Fruit fly (Drosophila melanogaster): ENCODE results near the gene Hmgcr.
A peak's percentile ranks its signal among the peaks of the same experiment; 100 is the strongest.

Hmgcr gene

DNA sequence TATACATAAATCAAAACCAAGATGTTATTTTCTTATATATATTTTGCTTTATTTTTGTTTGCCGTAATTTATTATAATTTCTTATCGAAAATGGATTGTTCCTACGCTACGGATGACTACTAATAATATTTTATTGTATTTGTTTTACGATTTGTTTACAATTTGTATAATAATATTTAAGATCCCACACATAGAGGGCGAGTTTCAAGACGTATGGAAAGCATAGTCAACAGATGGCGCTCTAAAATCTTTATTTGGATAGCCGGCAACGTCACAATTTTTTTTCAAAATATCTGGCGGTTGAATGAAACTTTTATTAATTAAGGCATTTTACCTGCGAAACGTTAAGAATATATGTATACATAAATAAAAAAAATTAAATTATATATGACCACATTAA is 11.2 kb upstream of the Hmgcr start (continued):
- no peak for TF ChIP-seq CG2875 (GFP tag; optimal IDR thresholded peaks at IDR 0.05)
- TF ChIP-seq disco-r (GFP tag; optimal IDR thresholded peaks at IDR 0.05): no peak
- TF ChIP-seq pnt (GFP tag; optimal IDR thresholded peaks at IDR 0.05): no peak
- TF ChIP-seq Blimp-1 (GFP tag; optimal IDR thresholded peaks at IDR 0.05): no peak
- no peak for TF ChIP-seq CG32532 (GFP tag; IDR thresholded peaks at IDR 0.05)
- no peak for TF ChIP-seq Dfd (GFP tag; optimal IDR thresholded peaks at IDR 0.05)
- no peak for TF ChIP-seq fd96Cb (tag; optimal IDR thresholded peaks at IDR 0.05)
- peak; percentile 53 for TF ChIP-seq CG2712 (tag; optimal IDR thresholded peaks at IDR 0.05)
- TF ChIP-seq CG42726 (GFP tag; IDR thresholded peaks at IDR 0.05; ENCODE audit: partially characterized antibody): no peak
- no peak for TF ChIP-seq jumu (GFP tag; optimal IDR thresholded peaks at IDR 0.05)
- TF ChIP-seq vfl (GFP tag; optimal IDR thresholded peaks at IDR 0.05): no peak
- TF ChIP-seq Aef1 (GFP tag; IDR thresholded peaks at IDR 0.05): no peak
- peak; percentile 62 for TF ChIP-seq Rfx (GFP tag; IDR thresholded peaks at IDR 0.05)
- no peak for TF ChIP-seq zen2 (GFP tag; IDR thresholded peaks at IDR 0.05; ENCODE audit: partially characterized antibody)
- peak; percentile 63 for TF ChIP-seq abd-A (tag; optimal IDR thresholded peaks at IDR 0.05)
- no peak for TF ChIP-seq Adf1 (GFP tag; IDR thresholded peaks at IDR 0.05)
- TF ChIP-seq CG31441 (GFP tag; IDR thresholded peaks at IDR 0.05): 0 out of 2 replicates have a peak, but pooled peaks have one; percentile 13
- TF ChIP-seq gro (GFP tag; optimal IDR thresholded peaks at IDR 0.05): no peak
- no peak for TF ChIP-seq Eip74EF (GFP tag; optimal IDR thresholded peaks at IDR 0.05)
- TF ChIP-seq knrl (GFP tag; IDR thresholded peaks at IDR 0.05; ENCODE audit: partially characterized antibody): no peak; the same call in 2 of the 3 replicates
- no peak for TF ChIP-seq Kr (GFP tag; optimal IDR thresholded peaks at IDR 0.05)
- TF ChIP-seq br (optimal IDR thresholded peaks at IDR 0.05): no peak
- no peak for TF ChIP-seq CG3407 (GFP tag; optimal IDR thresholded peaks at IDR 0.05)
- TF ChIP-seq chn (GFP tag; optimal IDR thresholded peaks at IDR 0.05): no peak
- no peak for TF ChIP-seq CG33213 (GFP tag; optimal IDR thresholded peaks at IDR 0.05)
- no peak for TF ChIP-seq sisA (GFP tag; IDR thresholded peaks at IDR 0.05)
- no peak for TF ChIP-seq CG13624 (GFP tag; optimal IDR thresholded peaks at IDR 0.05)
- no peak for TF ChIP-seq klu (GFP tag; IDR thresholded peaks at IDR 0.05)
- TF ChIP-seq salm (tag; optimal IDR thresholded peaks at IDR 0.05): peak; percentile 67
- no peak for TF ChIP-seq CHES-1-like (GFP tag; optimal IDR thresholded peaks at IDR 0.05)
- peak; percentile 33 for TF ChIP-seq CG13424 (tag; optimal IDR thresholded peaks at IDR 0.05)

- TF ChIP-seq repo (GFP tag; optimal IDR thresholded peaks at IDR 0.05) (no peak), Hmx (GFP tag; optimal IDR thresholded peaks at IDR 0.05) (no peak), inv (GFP tag; IDR thresholded peaks at IDR 0.05; ENCODE audit: partially characterized antibody) (no peak), CG11085 (GFP tag; IDR thresholded peaks at IDR 0.05) (peak; percentile 76), ato (GFP tag; IDR thresholded peaks at IDR 0.05; ENCODE audit: partially characterized antibody) (no peak), CG31365 (tag; optimal IDR thresholded peaks at IDR 0.05) (no peak), eyg (GFP tag; optimal IDR thresholded peaks at IDR 0.05) (no peak), hkb (optimal IDR thresholded peaks at IDR 0.05) (no peak), hkb (GFP tag; IDR thresholded peaks at IDR 0.05) (peak; percentile 84), lola (GFP tag; optimal IDR thresholded peaks at IDR 0.05) (peak in 1 of 3 experiments; percentile 39), oc (tag; optimal IDR thresholded peaks at IDR 0.05) (peak; percentile 79), btn (GFP tag; optimal IDR thresholded peaks at IDR 0.05) (no peak), ken (GFP tag; IDR thresholded peaks at IDR 0.05) (no peak), Ada2b (GFP tag; IDR thresholded peaks at IDR 0.05) (peak; percentile 88), CG15479 (GFP tag; optimal IDR thresholded peaks at IDR 0.05) (no peak), CG12104 (GFP tag; optimal IDR thresholded peaks at IDR 0.05) (peak; percentile 74), kni (GFP tag; optimal IDR thresholded peaks at IDR 0.05) (no peak), CG4424 (GFP tag; optimal IDR thresholded peaks at IDR 0.05) (peak; percentile 82), CG11560 (tag; IDR thresholded peaks at IDR 0.05) (peak; percentile 51; the same call in 2 of the 3 replicates), CG4854 (GFP tag; optimal IDR thresholded peaks at IDR 0.05) (no peak), esg (GFP tag; conservative IDR thresholded peaks at IDR 0.05) (peak; percentile 86)
Observed at dm6 chr3R:23722680-23723372, 10.3 kb upstream of the Hmgcr start, which contains the start of gene CG10365. Gene CG10365 (plus strand): TSS chr3R:23723331.
